Worm (Caenorhabditis elegans): ENCODE measurements around the gene C09G1.2.

The C09G1.2 gene

ce11 chrX:15939224-15939623, 43.3 kb downstream of the C09G1.2 start, which contains the start of gene mrp-3:
mrp-3 (minus strand) TSS chrX:15939324.
- TF ChIP-seq ztf-29 (GFP tag; IDR thresholded peaks at IDR 0.05) (no peak), ref-1 (GFP tag; conservative IDR thresholded peaks at IDR 0.05) (no peak), klf-2 (GFP tag; conservative IDR thresholded peaks at IDR 0.05) (no peak), flt-1 (GFP tag; IDR thresholded peaks at IDR 0.05) (no peak), ztf-23 (GFP tag; IDR thresholded peaks at IDR 0.05) (no peak), T22C8.4 (GFP tag; IDR thresholded peaks at IDR 0.05) (no peak), tab-1 (GFP tag; IDR thresholded peaks at IDR 0.05) (no peak), med-1 (GFP tag; optimal IDR thresholded peaks at IDR 0.05; ENCODE audit: insufficient read depth) (no peak), cog-1 (tag; optimal IDR thresholded peaks at IDR 0.05) (no peak)

ce11 chrX:15937854-15938253, 44.7 kb downstream of the C09G1.2 start:
- TF ChIP-seq flt-1 (GFP tag; IDR thresholded peaks at IDR 0.05) (no peak), ref-1 (GFP tag; conservative IDR thresholded peaks at IDR 0.05) (no peak), ztf-23 (GFP tag; IDR thresholded peaks at IDR 0.05) (no peak), tab-1 (GFP tag; IDR thresholded peaks at IDR 0.05) (no peak), med-1 (GFP tag; optimal IDR thresholded peaks at IDR 0.05; ENCODE audit: insufficient read depth) (no peak), klf-2 (GFP tag; conservative IDR thresholded peaks at IDR 0.05) (no peak), ztf-29 (GFP tag; IDR thresholded peaks at IDR 0.05) (no peak)

- TF ChIP-seq ztf-23 (GFP tag; IDR thresholded peaks at IDR 0.05) (no peak), T22C8.4 (GFP tag; IDR thresholded peaks at IDR 0.05) (no peak), flt-1 (GFP tag; IDR thresholded peaks at IDR 0.05) (no peak), klf-2 (GFP tag; conservative IDR thresholded peaks at IDR 0.05) (no peak), tab-1 (GFP tag; IDR thresholded peaks at IDR 0.05) (no peak), ref-1 (GFP tag; conservative IDR thresholded peaks at IDR 0.05) (no peak), cog-1 (tag; optimal IDR thresholded peaks at IDR 0.05) (no peak), med-1 (GFP tag; optimal IDR thresholded peaks at IDR 0.05; ENCODE audit: insufficient read depth) (no peak), ztf-29 (GFP tag; IDR thresholded peaks at IDR 0.05) (no peak)
Measured at ce11 chrX:15932859-15933258, 49.7 kb downstream of the C09G1.2 start.
